Worm (Caenorhabditis elegans) whole organism, dauer: ENCODE measurements around the gene mlt-9.

Experiments used
- unc-62 ChIP-seq: sonication (generic microtip); optimal IDR thresholded peaks from 2 replicates; lab custom pipeline; 2017; ENCODE audit warnings: missing biosample characterization, missing genetic modification reagents, missing genetic modification characterization

The mlt-9 gene

ce11 chrX:15104963-15105493 is 2.6 kb downstream of the mlt-9 start:
- no peak for TF ChIP-seq unc-62 (GFP tag; lab: Kevin White, UChicago)

- TF ChIP-seq unc-62 (GFP tag; lab: Kevin White, UChicago): no peak
Observed at ce11 chrX:15103481-15103880, 4.1 kb downstream of the mlt-9 start.

- no peak for TF ChIP-seq unc-62 (GFP tag; lab: Kevin White, UChicago)
Observed at ce11 chrX:15100369-15100963, 7.1 kb downstream of the mlt-9 start, which contains the start of gene dhhc-1. Gene dhhc-1, minus strand, starts transcription at chrX:15100419.

- no peak for TF ChIP-seq unc-62 (GFP tag; lab: Kevin White, UChicago)
Observed at ce11 chrX:15097763-15098162, 9.8 kb downstream of the mlt-9 start, which contains the start of gene F09B12.3. Gene F09B12.3, minus strand, starts transcription at chrX:15097954.

ce11 chrX:15096277-15096676 is 11.3 kb downstream of the mlt-9 start:
- no peak for TF ChIP-seq unc-62 (GFP tag; lab: Kevin White, UChicago)

ce11 chrX:15094973-15095372 is 12.6 kb downstream of the mlt-9 start, which contains the start of gene F09B12.7:
Gene F09B12.7, minus strand, starts transcription at chrX:15095073.
- TF ChIP-seq unc-62 (GFP tag; lab: Kevin White, UChicago): no peak

ce11 chrX:15092775-15093386 is 14.7 kb downstream of the mlt-9 start:
- TF ChIP-seq unc-62 (GFP tag; lab: Kevin White, UChicago): no peak

ce11 chrX:15089123-15089522 is 18.5 kb downstream of the mlt-9 start, which contains the start of gene flr-4:
Gene flr-4, plus strand, starts transcription at chrX:15089397.
- no peak for TF ChIP-seq unc-62 (GFP tag; lab: Kevin White, UChicago)

ce11 chrX:15087752-15088151 is 19.8 kb downstream of the mlt-9 start:
- TF ChIP-seq unc-62 (GFP tag; lab: Kevin White, UChicago): no peak

- no peak for TF ChIP-seq unc-62 (GFP tag; lab: Kevin White, UChicago)
Observed at ce11 chrX:15084395-15084794, 23.2 kb downstream of the mlt-9 start, which contains the start of gene F09B12.5. Gene F09B12.5, plus strand, starts transcription at chrX:15084695.

ce11 chrX:15083795-15084194 is 23.8 kb downstream of the mlt-9 start, which contains the start of gene H40L08.1:
Gene H40L08.1, minus strand, starts transcription at chrX:15084086.
- no peak for TF ChIP-seq unc-62 (GFP tag; lab: Kevin White, UChicago)

ce11 chrX:15081486-15081885 is 26.1 kb downstream of the mlt-9 start:
- no peak for TF ChIP-seq unc-62 (GFP tag; lab: Kevin White, UChicago)

ce11 chrX:15079406-15079805 is 28.2 kb downstream of the mlt-9 start:
- TF ChIP-seq unc-62 (GFP tag; lab: Kevin White, UChicago): no peak

ce11 chrX:15078276-15078675 is 29.3 kb downstream of the mlt-9 start:
- no peak for TF ChIP-seq unc-62 (GFP tag; lab: Kevin White, UChicago)

ce11 chrX:15077597-15078261 is 29.9 kb downstream of the mlt-9 start, which contains the start of the genes H40L08.8, H40L08.2 and H40L08.7:
Gene H40L08.8, minus strand, starts transcription at chrX:15077633.
Gene H40L08.2, minus strand, starts transcription at chrX:15077744.
Gene H40L08.7, minus strand, starts transcription at chrX:15077744.
- no peak for TF ChIP-seq unc-62 (GFP tag; lab: Kevin White, UChicago)

ce11 chrX:15076909-15077308 is 30.7 kb downstream of the mlt-9 start:
- TF ChIP-seq unc-62 (GFP tag; lab: Kevin White, UChicago): no peak
